Worm (Caenorhabditis elegans) whole organism, L1 larva: ENCODE measurements around the gene Y69E1A.8.

Experiments used
- C16A3.4 ChIP-seq: fragments of 150-350 bp; optimal IDR thresholded peaks from 2 replicates; lab custom pipeline; 2014; ENCODE audit warnings: missing biosample characterization, missing genetic modification characterization
- F16B12.6 ChIP-seq: fragments of 150-350 bp; optimal IDR thresholded peaks from 2 replicates; lab custom pipeline; 2014; ENCODE audit warnings: missing biosample characterization, missing genetic modification characterization
- alr-1 ChIP-seq: fragments of 200-800 bp; sonication (Bioruptor generic); optimal IDR thresholded peaks from 2 replicates; lab custom pipeline; 2018; ENCODE audit warnings: borderline replicate concordance, mild to moderate bottlenecking, missing genetic modification characterization, missing compliant biosample characterization
- aly-2 ChIP-seq: fragments of 150-350 bp; optimal IDR thresholded peaks from 2 replicates; lab custom pipeline; 2014; ENCODE audit warnings: missing biosample characterization, missing genetic modification characterization
- blmp-1 ChIP-seq: fragments of 150-350 bp; optimal IDR thresholded peaks from 2 replicates; lab custom pipeline; 2014; ENCODE audit warnings: missing biosample characterization, missing genetic modification characterization
- ceh-8 ChIP-seq: fragments of 200-800 bp; sonication (Bioruptor generic); optimal IDR thresholded peaks from 2 replicates; lab custom pipeline; 2018; ENCODE audit warnings: mild to moderate bottlenecking, missing genetic modification characterization, moderate library complexity, missing compliant biosample characterization
- ceh-88 ChIP-seq: fragments of 200-800 bp; sonication (Bioruptor generic); IDR thresholded peaks from 2 replicates; pipeline ENCODE4 v1.3.6; 2022; ENCODE audit warnings: missing genetic modification characterization, missing compliant biosample characterization
- ceh-90 ChIP-seq: sonication (generic microtip); optimal IDR thresholded peaks from 2 replicates; lab custom pipeline; 2016; ENCODE audit warnings: missing genetic modification characterization, missing compliant biosample characterization
- dpl-1 ChIP-seq, 3 experiments: fragments of 150-350 bp in 2 of 3; sonication (generic microtip) in 1 of 3; optimal IDR thresholded peaks; 2 replicates each; lab custom pipeline; 2014 to 2017; ENCODE audit warnings: missing biosample characterization in 3 of 3, missing genetic modification characterization in 3 of 3, missing genetic modification reagents in 3 of 3
- efl-1 ChIP-seq, 4 experiments: fragments of 150-350 bp; optimal IDR thresholded peaks in 3 of 4; peaks in 1 of 4; 1 replicate in 1 of 4; 2 replicates in 3 of 4; lab custom pipeline; 2014; ENCODE audit warnings: missing biosample characterization in 2 of 4, missing genetic modification characterization in 2 of 4, missing genetic modification reagents in 2 of 4
- egl-27 ChIP-seq, 2 experiments: fragments of 150-350 bp in 1 of 2; sonication (generic microtip); optimal IDR thresholded peaks; 3 replicates each; lab custom pipeline; 2017 to 2018; ENCODE audit warnings: missing biosample characterization in 2 of 2, missing genetic modification characterization in 2 of 2, missing genetic modification reagents in 2 of 2
- ets-5 ChIP-seq: fragments of 200-800 bp; sonication (Bioruptor generic); IDR thresholded peaks from 2 replicates; pipeline ENCODE4 v1.3.6; 2022; ENCODE audit warnings: missing genetic modification characterization, missing compliant biosample characterization
- fkh-4 ChIP-seq: sonication (generic microtip); optimal IDR thresholded peaks from 2 replicates; lab custom pipeline; 2016; ENCODE audit warnings: missing compliant biosample characterization, missing genetic modification characterization, borderline replicate concordance
- fos-1 ChIP-seq: fragments of 150-350 bp; optimal IDR thresholded peaks from 2 replicates; lab custom pipeline; 2014; ENCODE audit warnings: missing biosample characterization, missing genetic modification characterization
- grh-1 ChIP-seq: fragments of 200-800 bp; sonication (Bioruptor generic); IDR thresholded peaks from 2 replicates; pipeline ENCODE4 v1.3.6; 2022; ENCODE audit warnings: missing genetic modification reagents, missing genetic modification characterization, missing compliant biosample characterization
- hlh-17 ChIP-seq: fragments of 200-800 bp; sonication (Bioruptor generic); optimal IDR thresholded peaks from 2 replicates; lab custom pipeline; 2018; ENCODE audit warnings: missing genetic modification characterization, mild to moderate bottlenecking, missing compliant biosample characterization, moderate library complexity, borderline replicate concordance
- hlh-4 ChIP-seq: sonication (generic microtip); optimal IDR thresholded peaks from 2 replicates; lab custom pipeline; 2016; ENCODE audit warnings: mild to moderate bottlenecking, missing genetic modification characterization, missing compliant biosample characterization
- hpl-2 ChIP-seq: fragments of 150-350 bp; optimal IDR thresholded peaks from 2 replicates; lab custom pipeline; 2014; ENCODE audit warnings: missing biosample characterization, missing genetic modification reagents, missing genetic modification characterization
- irx-1 ChIP-seq: sonication (generic microtip); optimal IDR thresholded peaks from 2 replicates; lab custom pipeline; 2016; ENCODE audit warnings: missing genetic modification characterization, missing compliant biosample characterization
- isw-1 ChIP-seq: fragments of 200-800 bp; sonication (Bioruptor generic); IDR thresholded peaks from 2 replicates; pipeline ENCODE4 v1.3.6; 2022; ENCODE audit warnings: missing genetic modification characterization, missing compliant biosample characterization
- jun-1 ChIP-seq: fragments of 150-350 bp; optimal IDR thresholded peaks from 2 replicates; lab custom pipeline; 2014; ENCODE audit warnings: missing biosample characterization, missing genetic modification reagents, missing genetic modification characterization
- lin-14 ChIP-seq: fragments of 200-800 bp; sonication (Bioruptor generic); optimal IDR thresholded peaks from 2 replicates; lab custom pipeline; 2018; ENCODE audit warnings: mild to moderate bottlenecking, missing genetic modification characterization, moderate library complexity, missing compliant biosample characterization
- lin-35 ChIP-seq, 2 experiments: fragments of 150-350 bp; optimal IDR thresholded peaks; 2 replicates each; lab custom pipeline; 2014; ENCODE audit warnings: missing biosample characterization in 2 of 2, missing genetic modification characterization in 2 of 2, missing genetic modification reagents in 2 of 2
- lin-39 ChIP-seq: fragments of 150-350 bp; optimal IDR thresholded peaks from 2 replicates; lab custom pipeline; 2014; ENCODE audit warnings: missing biosample characterization, missing genetic modification reagents, missing genetic modification characterization
- lsy-2 ChIP-seq, 2 experiments: fragments of 150-350 bp; optimal IDR thresholded peaks; 2 replicates each; lab custom pipeline; 2014; ENCODE audit warnings: missing biosample characterization in 2 of 2, missing genetic modification characterization in 2 of 2
- mep-1 ChIP-seq: fragments of 150-350 bp; optimal IDR thresholded peaks from 2 replicates; lab custom pipeline; 2014; ENCODE audit warnings: missing biosample characterization, missing genetic modification characterization
- nhr-12 ChIP-seq: sonication (generic microtip); optimal IDR thresholded peaks from 2 replicates; lab custom pipeline; 2017; ENCODE audit warnings: missing biosample characterization, missing genetic modification characterization
- nhr-19 ChIP-seq: fragments of 200-800 bp; sonication (Bioruptor generic); conservative IDR thresholded peaks from 2 replicates; pipeline ENCODE4 v1.3.6; 2022; ENCODE audit warnings: missing genetic modification characterization, missing compliant biosample characterization
- nhr-20 ChIP-seq: sonication (generic microtip); optimal IDR thresholded peaks from 2 replicates; lab custom pipeline; 2016; ENCODE audit warnings: mild to moderate bottlenecking, missing genetic modification characterization, missing compliant biosample characterization
- nhr-237 ChIP-seq: fragments of 150-350 bp; optimal IDR thresholded peaks from 2 replicates; lab custom pipeline; 2014; ENCODE audit warnings: missing biosample characterization, missing genetic modification characterization
- nhr-77 ChIP-seq: fragments of 150-350 bp; optimal IDR thresholded peaks from 2 replicates; lab custom pipeline; 2014; ENCODE audit warnings: missing biosample characterization, missing genetic modification characterization
- nhr-84 ChIP-seq: sonication (generic microtip); optimal IDR thresholded peaks from 2 replicates; lab custom pipeline; 2017; ENCODE audit warnings: missing biosample characterization, missing genetic modification characterization
- nhr-90 ChIP-seq: sonication (generic microtip); optimal IDR thresholded peaks from 2 replicates; lab custom pipeline; 2016; ENCODE audit warnings: mild to moderate bottlenecking, missing genetic modification characterization, missing compliant biosample characterization; ENCODE audit not compliant: poor library complexity
- pax-3 ChIP-seq: fragments of 200-800 bp; sonication (Bioruptor generic); optimal IDR thresholded peaks from 2 replicates; lab custom pipeline; 2018; ENCODE audit warnings: mild to moderate bottlenecking, missing genetic modification characterization, moderate library complexity, missing compliant biosample characterization
- skn-1 ChIP-seq: fragments of 150-350 bp; optimal IDR thresholded peaks from 2 replicates; lab custom pipeline; 2014; ENCODE audit warnings: missing biosample characterization, missing genetic modification characterization
- sup-37 ChIP-seq: fragments of 200-800 bp; sonication (Bioruptor generic); optimal IDR thresholded peaks from 2 replicates; lab custom pipeline; 2018; ENCODE audit warnings: mild to moderate bottlenecking, missing genetic modification characterization, missing compliant biosample characterization
- swsn-7 ChIP-seq: sonication (generic microtip); optimal IDR thresholded peaks from 2 replicates; lab custom pipeline; 2016; ENCODE audit warnings: missing genetic modification characterization, missing compliant biosample characterization
- tbx-2 ChIP-seq: sonication (generic microtip); optimal IDR thresholded peaks from 2 replicates; lab custom pipeline; 2016; ENCODE audit warnings: missing genetic modification characterization, missing compliant biosample characterization
- tlp-1 ChIP-seq: fragments of 150-350 bp; optimal IDR thresholded peaks from 2 replicates; lab custom pipeline; 2014; ENCODE audit warnings: missing biosample characterization, missing genetic modification characterization
- unc-130 ChIP-seq: fragments of 150-350 bp; optimal IDR thresholded peaks from 2 replicates; lab custom pipeline; 2017; ENCODE audit warnings: missing biosample characterization, missing genetic modification characterization, inconsistent platforms
- unc-30 ChIP-seq: sonication (generic microtip); optimal IDR thresholded peaks from 2 replicates; lab custom pipeline; 2017; ENCODE audit warnings: missing biosample characterization, missing genetic modification characterization
- unc-98 ChIP-seq: fragments of 200-800 bp; sonication (Bioruptor generic); IDR thresholded peaks from 2 replicates; pipeline ENCODE4 v1.3.6; 2022; ENCODE audit warnings: missing genetic modification characterization, missing compliant biosample characterization
- vab-15 ChIP-seq: sonication (generic microtip); optimal IDR thresholded peaks from 2 replicates; lab custom pipeline; 2017; ENCODE audit warnings: missing genotype, mild to moderate bottlenecking, missing genetic modification characterization, missing compliant biosample characterization
- xbp-1 ChIP-seq: sonication (generic microtip); optimal IDR thresholded peaks from 2 replicates; lab custom pipeline; 2016; ENCODE audit warnings: missing genetic modification characterization, missing compliant biosample characterization
- zag-1 ChIP-seq: fragments of 150-350 bp; optimal IDR thresholded peaks from 2 replicates; lab custom pipeline; 2014; ENCODE audit warnings: missing biosample characterization, missing genetic modification characterization
- zip-4 ChIP-seq: fragments of 200-800 bp; sonication (Bioruptor generic); optimal IDR thresholded peaks from 2 replicates; lab custom pipeline; 2018; ENCODE audit warnings: mild to moderate bottlenecking, missing genetic modification characterization, moderate library complexity, missing compliant biosample characterization
- ztf-11 ChIP-seq, 2 experiments: sonication (generic microtip); optimal IDR thresholded peaks; 2 replicates each; lab custom pipeline; 2016 to 2017; ENCODE audit warnings: missing genetic modification characterization in 2 of 2, missing biosample characterization in 1 of 2, missing compliant biosample characterization in 1 of 2
- ztf-4 ChIP-seq: fragments of 150-350 bp; optimal IDR thresholded peaks from 2 replicates; lab custom pipeline; 2014; ENCODE audit warnings: missing biosample characterization, missing genetic modification characterization

The Y69E1A.8 gene

DNA sequence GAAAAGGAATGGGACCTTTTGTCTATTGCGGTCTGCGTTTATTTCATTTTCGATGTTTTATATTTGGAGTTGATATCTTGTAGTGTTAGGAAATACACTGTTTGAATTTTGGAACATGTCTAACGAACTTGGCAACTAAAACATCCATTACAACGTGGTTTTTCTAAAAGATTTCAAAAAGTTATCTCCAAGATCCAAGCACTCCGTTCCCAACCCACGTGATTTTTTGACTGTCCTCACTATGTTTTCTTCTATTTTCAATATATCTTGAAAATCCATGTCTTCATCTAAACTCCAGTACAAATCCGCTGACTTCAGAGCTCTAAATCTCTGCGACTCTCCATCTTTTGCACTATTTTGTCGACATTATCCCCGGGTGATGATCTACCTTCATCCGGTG lies 35.2 kb downstream of the Y69E1A.8 start, which contains the start of gene F13H10.9:
Gene F13H10.9, plus strand, starts transcription at position 301 of the 400 bp plus-strand sequence.
- TF ChIP-seq egl-27 (tag; optimal IDR thresholded peaks at IDR 0.05; lab: Kevin White, UChicago): no peak
- no peak for TF ChIP-seq blmp-1
- TF ChIP-seq lin-35 (GFP tag; optimal IDR thresholded peaks at IDR 0.05; lab: Kevin White, UChicago): no peak
- no peak for TF ChIP-seq unc-130 (tag; lab: Kevin White, UChicago)
- TF ChIP-seq hpl-2: no peak
- no peak for TF ChIP-seq ztf-4
- no peak for TF ChIP-seq skn-1 (tag; lab: Kevin White, UChicago)
- TF ChIP-seq jun-1: no peak
- TF ChIP-seq unc-30 (tag; lab: Kevin White, UChicago): no peak

DNA sequence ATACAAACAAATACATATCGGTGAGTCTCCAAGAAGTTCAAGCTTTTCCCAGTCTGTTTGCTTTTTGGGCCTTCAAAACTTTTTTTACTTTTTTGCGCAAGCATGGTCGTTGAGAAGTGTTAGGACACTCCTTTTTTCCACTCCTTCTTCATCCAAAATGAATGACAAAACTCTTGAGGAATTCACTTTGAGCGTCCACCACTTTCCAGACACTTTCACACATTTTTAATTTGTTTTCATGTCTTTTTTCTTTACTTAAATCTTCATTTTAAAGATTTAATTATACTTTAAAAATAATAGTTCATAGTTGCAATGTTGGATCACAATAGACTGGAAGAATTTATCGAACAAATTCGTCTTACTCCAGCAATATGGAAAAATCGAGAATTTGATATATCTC lies 37.9 kb downstream of the Y69E1A.8 start, which contains the start of gene F13H10.1:
Gene F13H10.1, plus strand, starts transcription at position 301 of the 400 bp plus-strand sequence.
- no peak for TF ChIP-seq lin-14 (GFP tag; lab: Kevin White, UChicago)
- TF ChIP-seq efl-1 (optimal IDR thresholded peaks at IDR 0.05; lab: Kevin White, UChicago): no peak
- TF ChIP-seq efl-1 (GFP tag; optimal IDR thresholded peaks at IDR 0.05 in 1 of 2; lab: Kevin White, UChicago): peak in 1 of 2 experiments; percentile 89

DNA sequence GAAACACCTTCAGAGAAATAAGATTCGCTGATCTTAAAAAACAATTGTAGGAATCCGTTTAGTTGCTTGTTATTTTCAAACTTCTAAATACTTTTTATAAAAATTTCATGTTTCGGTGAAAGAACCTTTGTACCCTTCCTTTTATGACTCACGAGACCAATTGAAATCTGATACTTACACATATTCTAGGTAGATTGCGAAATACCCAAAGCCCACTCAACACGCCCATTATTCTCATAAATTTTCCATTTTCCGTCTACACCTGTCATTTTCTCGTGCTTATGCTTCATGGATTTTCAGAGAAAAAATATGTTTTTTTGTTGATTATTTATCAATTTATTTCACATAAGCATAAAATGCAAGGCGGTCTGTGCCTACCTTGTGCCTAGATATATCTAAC lies 40.0 kb downstream of the Y69E1A.8 start:
- TF ChIP-seq blmp-1 (no peak), xbp-1 (tag; lab: Kevin White, UChicago) (no peak), ztf-4 (no peak), lin-14 (GFP tag; lab: Kevin White, UChicago) (peak; percentile 44), fos-1 (tag; lab: Kevin White, UChicago) (no peak), lsy-2 (tag; optimal IDR thresholded peaks at IDR 0.05; lab: Kevin White, UChicago) (peak in 1 of 2 experiments; percentile 9), nhr-77 (tag; lab: Kevin White, UChicago) (no peak), mep-1 (tag; lab: Kevin White, UChicago) (no peak), isw-1 (0 out of 2 replicates have a peak, but pooled peaks have one; percentile 3), zag-1 (tag; lab: Kevin White, UChicago) (no peak), nhr-12 (tag; lab: Kevin White, UChicago) (no peak), aly-2 (tag; lab: Kevin White, UChicago) (no peak), nhr-84 (no peak), ceh-90 (no peak), nhr-19 (no peak), hlh-4 (no peak), fkh-4 (tag; lab: Kevin White, UChicago) (no peak), tlp-1 (tag; lab: Kevin White, UChicago) (no peak), nhr-90 (tag; lab: Kevin White, UChicago) (no peak), ets-5 (GFP tag; lab: Robert Waterston, UW) (no peak), tbx-2 (tag; lab: Kevin White, UChicago) (no peak), ztf-11 (tag; optimal IDR thresholded peaks at IDR 0.05; lab: Kevin White, UChicago) (no peak), unc-98 (GFP tag; lab: Robert Waterston, UW) (no peak), sup-37 (GFP tag; lab: Kevin White, UChicago) (no peak), dpl-1 (GFP tag; optimal IDR thresholded peaks at IDR 0.05; lab: Kevin White, UChicago) (no peak), hlh-17 (GFP tag; lab: Kevin White, UChicago) (no peak), vab-15 (tag; lab: Kevin White, UChicago) (no peak), C16A3.4 (tag; lab: Kevin White, UChicago) (no peak), hpl-2 (no peak), lin-39 (tag; lab: Kevin White, UChicago) (no peak), grh-1 (no peak), nhr-237 (tag; lab: Kevin White, UChicago) (no peak), ceh-88 (GFP tag; lab: Robert Waterston, UW) (no peak), alr-1 (tag; lab: Kevin White, UChicago) (no peak), irx-1 (tag; lab: Kevin White, UChicago) (no peak), unc-130 (tag; lab: Kevin White, UChicago) (no peak), egl-27 (tag; optimal IDR thresholded peaks at IDR 0.05; lab: Kevin White, UChicago) (no peak), nhr-20 (no peak), swsn-7 (tag; lab: Kevin White, UChicago) (no peak), pax-3 (tag; lab: Kevin White, UChicago) (no peak), ceh-8 (GFP tag; lab: Kevin White, UChicago) (no peak), F16B12.6 (tag; lab: Kevin White, UChicago) (no peak), zip-4 (GFP tag; lab: Kevin White, UChicago) (peak; percentile 60), skn-1 (tag; lab: Kevin White, UChicago) (peak; percentile 63)
